Worm (Caenorhabditis elegans) whole organism, mixed stage, embryonic: ENCODE data around the gene hsp-75.

ENCODE experiments used
- M03D4.4 ChIP-seq: sonication (generic microtip); optimal IDR thresholded peaks from 2 replicates; lab custom pipeline; 2017; ENCODE audit warnings: mild to moderate bottlenecking, missing genetic modification characterization, missing compliant biosample characterization
- bed-3 ChIP-seq: fragments of 200-800 bp; sonication (Bioruptor generic); optimal IDR thresholded peaks from 3 replicates; lab custom pipeline; 2018; ENCODE audit warnings: mild to moderate bottlenecking, missing genetic modification characterization, moderate library complexity, missing compliant biosample characterization
- blmp-1 ChIP-seq: fragments of 150-350 bp; optimal IDR thresholded peaks from 2 replicates; lab custom pipeline; 2014; ENCODE audit warnings: missing biosample characterization, missing genetic modification characterization
- ceh-39 ChIP-seq: fragments of 150-350 bp; optimal IDR thresholded peaks from 2 replicates; lab custom pipeline; 2014; ENCODE audit warnings: missing biosample characterization, missing genetic modification characterization
- ceh-83 ChIP-seq: fragments of 200-800 bp; sonication (Bioruptor generic); optimal IDR thresholded peaks from 2 replicates; lab custom pipeline; 2018; ENCODE audit warnings: mild to moderate bottlenecking, missing genetic modification characterization, missing compliant biosample characterization
- drap-1 ChIP-seq: fragments of 200-800 bp; sonication (Bioruptor generic); optimal IDR thresholded peaks from 3 replicates; lab custom pipeline; 2018; ENCODE audit warnings: mild to moderate bottlenecking, missing genetic modification characterization, missing compliant biosample characterization
- elt-1 ChIP-seq: sonication (generic microtip); optimal IDR thresholded peaks from 2 replicates; lab custom pipeline; 2017; ENCODE audit warnings: missing genetic modification characterization, mild to moderate bottlenecking, missing compliant biosample characterization, antibody characterized with exemption, moderate library complexity, borderline replicate concordance; ENCODE audit not compliant: insufficient read depth
- elt-3 ChIP-seq: fragments of 150-350 bp; optimal IDR thresholded peaks from 2 replicates; lab custom pipeline; 2014; ENCODE audit warnings: missing biosample characterization, missing genetic modification characterization
- flh-1 ChIP-seq: fragments of 200-800 bp; sonication (Bioruptor generic); optimal IDR thresholded peaks from 2 replicates; lab custom pipeline; 2018; ENCODE audit warnings: mild to moderate bottlenecking, missing genetic modification characterization, moderate library complexity, missing compliant biosample characterization
- ham-2 ChIP-seq: fragments of 200-800 bp; sonication (Bioruptor generic); optimal IDR thresholded peaks from 2 replicates; lab custom pipeline; 2018; ENCODE audit warnings: mild to moderate bottlenecking, missing genetic modification characterization, missing compliant biosample characterization
- hlh-1 ChIP-seq: fragments of 150-350 bp; optimal IDR thresholded peaks from 2 replicates; lab custom pipeline; 2014; ENCODE audit warnings: missing biosample characterization, missing genetic modification reagents, missing genetic modification characterization
- lin-13 ChIP-seq: fragments of 150-350 bp; optimal IDR thresholded peaks from 2 replicates; lab custom pipeline; 2014; ENCODE audit warnings: missing biosample characterization, missing genetic modification characterization
- lin-32 ChIP-seq: fragments of 200-800 bp; sonication (Bioruptor generic); optimal IDR thresholded peaks from 2 replicates; lab custom pipeline; 2018; ENCODE audit warnings: mild to moderate bottlenecking, missing genetic modification characterization, missing compliant biosample characterization
- lsy-2 ChIP-seq: fragments of 150-350 bp; optimal IDR thresholded peaks from 2 replicates; lab custom pipeline; 2014; ENCODE audit warnings: missing biosample characterization, missing genetic modification characterization
- mab-5 ChIP-seq: fragments of 150-350 bp; optimal IDR thresholded peaks from 2 replicates; lab custom pipeline; 2014; ENCODE audit warnings: missing biosample characterization, missing genetic modification characterization
- mep-1 ChIP-seq: fragments of 150-350 bp; optimal IDR thresholded peaks from 2 replicates; lab custom pipeline; 2017; ENCODE audit warnings: missing biosample characterization, missing genetic modification reagents, missing genetic modification characterization, inconsistent platforms
- nhr-2 ChIP-seq: fragments of 150-350 bp; optimal IDR thresholded peaks from 2 replicates; lab custom pipeline; 2014; ENCODE audit warnings: missing biosample characterization, missing genetic modification characterization
- nhr-237 ChIP-seq: fragments of 150-350 bp; optimal IDR thresholded peaks from 2 replicates; lab custom pipeline; 2014; ENCODE audit warnings: missing biosample characterization, missing genetic modification characterization
- nhr-28 ChIP-seq: fragments of 150-350 bp; optimal IDR thresholded peaks from 2 replicates; lab custom pipeline; 2014; ENCODE audit warnings: missing biosample characterization, missing genetic modification characterization
- nhr-76 ChIP-seq: sonication (generic microtip); optimal IDR thresholded peaks from 2 replicates; lab custom pipeline; 2017; ENCODE audit warnings: missing biosample characterization, missing genetic modification characterization
- sem-2 ChIP-seq: fragments of 200-800 bp; sonication (Bioruptor generic); optimal IDR thresholded peaks from 2 replicates; lab custom pipeline; 2018; ENCODE audit warnings: mild to moderate bottlenecking, missing genetic modification characterization, missing compliant biosample characterization
- snpc-4 ChIP-seq: fragments of 150-350 bp; optimal IDR thresholded peaks from 2 replicates; lab custom pipeline; 2014; ENCODE audit warnings: missing biosample characterization, missing genetic modification characterization
- sptf-1 ChIP-seq: sonication (generic microtip); optimal IDR thresholded peaks from 2 replicates; lab custom pipeline; 2017; ENCODE audit warnings: mild to moderate bottlenecking, missing genetic modification characterization, moderate library complexity, missing compliant biosample characterization
- tbx-8 ChIP-seq: fragments of 200-800 bp; sonication (Bioruptor generic); optimal IDR thresholded peaks from 2 replicates; lab custom pipeline; 2018; ENCODE audit warnings: mild to moderate bottlenecking, missing genetic modification characterization, moderate library complexity, missing compliant biosample characterization
- unc-39 ChIP-seq: fragments of 150-350 bp; optimal IDR thresholded peaks from 2 replicates; lab custom pipeline; 2014; ENCODE audit warnings: missing biosample characterization, missing genetic modification characterization
- unc-62 ChIP-seq: fragments of 150-350 bp; optimal IDR thresholded peaks from 2 replicates; lab custom pipeline; 2014; ENCODE audit warnings: missing biosample characterization, missing genetic modification reagents, missing genetic modification characterization
- zip-8 ChIP-seq: fragments of 150-350 bp; optimal IDR thresholded peaks from 2 replicates; lab custom pipeline; 2014; ENCODE audit warnings: missing biosample characterization, missing genetic modification characterization
- ztf-11 ChIP-seq: fragments of 150-350 bp; optimal IDR thresholded peaks from 2 replicates; lab custom pipeline; 2014; ENCODE audit warnings: missing biosample characterization, missing genetic modification characterization

The hsp-75 gene

ce11 chrIII:7242988-7243387 lies 16.5 kb upstream of the hsp-75 start, which contains the start of gene osm-10:
TSS of gene osm-10 (plus strand) at chrIII:7243280.
- TF ChIP-seq snpc-4 (tag; lab: Kevin White, UChicago) (no peak), blmp-1 (no peak), M03D4.4 (no peak)

ce11 chrIII:7241065-7241464 lies 14.6 kb upstream of the hsp-75 start, which contains the start of gene ztf-31:
TSS of gene ztf-31 (plus strand) at chrIII:7241365.
- TF ChIP-seq ztf-11 (tag; lab: Kevin White, UChicago) (no peak), nhr-237 (tag; lab: Kevin White, UChicago) (no peak), sptf-1 (tag; lab: Kevin White, UChicago) (no peak), snpc-4 (tag; lab: Kevin White, UChicago) (no peak), mab-5 (tag; lab: Kevin White, UChicago) (no peak), mep-1 (tag; lab: Kevin White, UChicago) (no peak), elt-1 (tag; lab: Kevin White, UChicago) (no peak), ham-2 (GFP tag; lab: Kevin White, UChicago) (no peak), unc-39 (tag; lab: Kevin White, UChicago) (no peak), lin-32 (GFP tag; lab: Kevin White, UChicago) (no peak), blmp-1 (no peak), flh-1 (no peak)

- TF ChIP-seq elt-3 (no peak), unc-62 (GFP tag; lab: Kevin White, UChicago) (no peak), ceh-83 (GFP tag; lab: Kevin White, UChicago) (no peak), zip-8 (tag; lab: Kevin White, UChicago) (no peak), nhr-76 (tag; lab: Kevin White, UChicago) (no peak), bed-3 (GFP tag; lab: Kevin White, UChicago) (no peak), hlh-1 (no peak), tbx-8 (GFP tag; lab: Kevin White, UChicago) (no peak), sptf-1 (tag; lab: Kevin White, UChicago) (no peak), unc-39 (tag; lab: Kevin White, UChicago) (no peak), sem-2 (GFP tag; lab: Kevin White, UChicago) (no peak), mab-5 (tag; lab: Kevin White, UChicago) (no peak), drap-1 (GFP tag; lab: Kevin White, UChicago) (no peak), ceh-39 (tag; lab: Kevin White, UChicago) (no peak), mep-1 (tag; lab: Kevin White, UChicago) (no peak)
Measured at ce11 chrIII:7239416-7239815, 12.9 kb upstream of the hsp-75 start.

ce11 chrIII:7238727-7239126 lies 12.2 kb upstream of the hsp-75 start, which contains the start of gene pars-1:
TSS of gene pars-1 (plus strand) at chrIII:7239027.
- TF ChIP-seq elt-3 (no peak), mab-5 (tag; lab: Kevin White, UChicago) (no peak)

- TF ChIP-seq unc-39 (tag; lab: Kevin White, UChicago) (no peak), mep-1 (tag; lab: Kevin White, UChicago) (peak; percentile 48), elt-3 (no peak), lsy-2 (tag; lab: Kevin White, UChicago) (peak; percentile 64), nhr-28 (tag; lab: Kevin White, UChicago) (no peak), sptf-1 (tag; lab: Kevin White, UChicago) (no peak), lin-13 (tag; lab: Kevin White, UChicago) (peak; percentile 56)
- TF ChIP-seq, all 35 proteins: peak for 3
Measured at ce11 chrIII:7234148-7234547, 7.6 kb upstream of the hsp-75 start, which contains the start of gene ndus-8. TSS of gene ndus-8 (minus strand) at chrIII:7234202.

- TF ChIP-seq nhr-237 (tag; lab: Kevin White, UChicago) (no peak), bed-3 (GFP tag; lab: Kevin White, UChicago) (no peak), nhr-2 (no peak), elt-1 (tag; lab: Kevin White, UChicago) (no peak), ztf-11 (tag; lab: Kevin White, UChicago) (no peak)
Measured at ce11 chrIII:7232782-7233181, 6.3 kb upstream of the hsp-75 start, which contains the start of gene adr-2. TSS of gene adr-2 (minus strand) at chrIII:7232882.
